Fruit fly (Drosophila melanogaster) whole organism, pupa: ENCODE results near the gene CG2663.

ENCODE experiments used
- CG13204 ChIP-seq: fragments of 200-800 bp; sonication (Bioruptor generic); optimal IDR thresholded peaks from 2 replicates; lab custom pipeline; 2018; ENCODE audit warnings: missing biosample characterization, mild to moderate bottlenecking, missing genetic modification characterization, moderate library complexity
- CG4496 ChIP-seq: fragments of 200-800 bp; sonication (Bioruptor generic); IDR thresholded peaks from 3 replicates; pipeline ENCODE4 v1.3.6; 2022; ENCODE audit warnings: missing biosample characterization, missing genetic modification characterization
- CG9948 ChIP-seq: fragments of 200-800 bp; sonication (Bioruptor generic); optimal IDR thresholded peaks from 2 replicates; lab custom pipeline; 2018; ENCODE audit warnings: missing biosample characterization, mild to moderate bottlenecking, missing genetic modification characterization, moderate library complexity
- EcR ChIP-seq: fragments of 200-800 bp; sonication (Bioruptor generic); optimal IDR thresholded peaks from 3 replicates; lab custom pipeline; 2019; ENCODE audit warnings: missing biosample characterization, missing genetic modification characterization, mild to moderate bottlenecking, moderate library complexity, missing genetic modification reagents
- Ets98B ChIP-seq: fragments of 200-800 bp; sonication (Bioruptor generic); IDR thresholded peaks from 2 replicates; pipeline ENCODE4 v1.3.6; 2022; ENCODE audit warnings: missing biosample characterization, missing genetic modification characterization
- Snoo ChIP-seq: fragments of 200-800 bp; sonication (Bioruptor generic); optimal IDR thresholded peaks from 3 replicates; lab custom pipeline; 2017; ENCODE audit warnings: missing biosample characterization, mild to moderate bottlenecking, missing genetic modification characterization, inconsistent platforms

DNA sequence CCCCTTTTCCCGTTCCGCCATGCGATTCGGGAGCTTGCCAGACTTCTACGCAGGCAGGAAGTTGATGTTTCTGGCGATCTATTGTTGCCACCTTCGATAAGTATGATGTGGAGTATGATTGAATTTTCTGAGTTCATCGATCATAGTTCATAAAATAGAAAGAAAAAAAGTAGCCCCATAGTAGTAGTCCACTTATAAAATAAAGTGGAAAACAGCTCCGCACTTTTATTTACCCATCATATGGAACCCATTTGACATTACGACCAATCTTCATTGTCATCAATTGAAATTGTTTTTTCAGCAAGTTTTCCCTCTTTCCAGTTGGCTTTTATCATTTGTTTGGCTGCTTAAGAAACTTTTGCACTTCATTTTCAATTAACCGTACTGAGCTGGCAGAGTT lies 23.2 kb upstream of the CG2663 start, which contains the start of gene CG12147:
- no peak for TF ChIP-seq EcR (GFP tag; lab: Kevin White, UChicago)
- TF ChIP-seq CG4496 (GFP tag; lab: Robert Waterston, UW) = no peak
- TF ChIP-seq CG13204 (GFP tag; lab: Kevin White, UChicago) = no peak
- TF ChIP-seq CG9948 (tag; lab: Kevin White, UChicago) = no peak
- TF ChIP-seq Snoo (tag; lab: Kevin White, UChicago) = no peak
- TF ChIP-seq Ets98B (GFP tag; lab: Robert Waterston, UW) = no peak
